Fruit fly (Drosophila melanogaster): ENCODE measurements around the gene CG31272.

Gene CG31272

dm6 chr3R:10782167-10782566 lies 23.0 kb upstream of the CG31272 start, which contains the start of gene CG42633 (continued):
- TF ChIP-seq tna (GFP tag; IDR thresholded peaks at IDR 0.05; ENCODE audit: partially characterized antibody) (no peak), H15 (GFP tag; IDR thresholded peaks at IDR 0.05) (no peak)

dm6 chr3R:10780161-10780560 lies 21.0 kb upstream of the CG31272 start:
- TF ChIP-seq CG5180 (GFP tag; optimal IDR thresholded peaks at IDR 0.05): peak; percentile 67
- TF ChIP-seq Ets65A (GFP tag): peak; percentile 69
- TF ChIP-seq salm (tag; optimal IDR thresholded peaks at IDR 0.05): no peak

- TF ChIP-seq Hr78 (GFP tag; optimal IDR thresholded peaks at IDR 0.05) (no peak), CG12236 (GFP tag; optimal IDR thresholded peaks at IDR 0.05) (no peak), Jarid2 (GFP tag; optimal IDR thresholded peaks at IDR 0.05) (no peak), CG12744 (GFP tag; optimal IDR thresholded peaks at IDR 0.05) (no peak), Dad (GFP tag; optimal IDR thresholded peaks at IDR 0.05) (no peak), CrebB (tag; optimal IDR thresholded peaks at IDR 0.05) (no peak), Antp (GFP tag; optimal IDR thresholded peaks at IDR 0.05) (no peak), ranshi (GFP tag; IDR thresholded peaks at IDR 0.05) (no peak), mam (GFP tag; optimal IDR thresholded peaks at IDR 0.05) (no peak)
Observed at dm6 chr3R:10779269-10779668, 20.1 kb upstream of the CG31272 start, which contains the start of gene Desi. TSS of gene Desi (plus strand) at chr3R:10779569.

- TF ChIP-seq sr (GFP tag; IDR thresholded peaks at IDR 0.05): peak; percentile 83; the same call in 2 of the 3 replicates
- peak; percentile 38 for TF ChIP-seq ftz-f1 (GFP tag; optimal IDR thresholded peaks at IDR 0.05)
- TF ChIP-seq ranshi (GFP tag; IDR thresholded peaks at IDR 0.05): no peak
- peak; percentile 90 for TF ChIP-seq sd (tag; optimal IDR thresholded peaks at IDR 0.05)
Observed at dm6 chr3R:10778151-10778550, 19.0 kb upstream of the CG31272 start.

dm6 chr3R:10777274-10777673 lies 18.1 kb upstream of the CG31272 start, which contains the start of the genes CG45076, CG45078 and fau:
TSS of gene CG45076 (minus strand) at chr3R:10777374.
TSS of gene CG45078 (minus strand) at chr3R:10777374.
TSS of gene fau (minus strand) at chr3R:10777374.
- TF ChIP-seq CG2199 (GFP tag; IDR thresholded peaks at IDR 0.05): 0 out of 3 replicates have a peak, but pooled peaks have one; percentile 11
- no peak for TF ChIP-seq CG16813 (GFP tag; IDR thresholded peaks at IDR 0.05; ENCODE audit: partially characterized antibody)
- TF ChIP-seq Pdp1 (GFP tag; optimal IDR thresholded peaks at IDR 0.05): peak in 1 of 2 experiments; percentile 47
- TF ChIP-seq Camta (GFP tag; optimal IDR thresholded peaks at IDR 0.05): no peak
- TF ChIP-seq CG4424 (GFP tag; optimal IDR thresholded peaks at IDR 0.05): no peak
- TF ChIP-seq kah (GFP tag; optimal IDR thresholded peaks at IDR 0.05): no peak
- TF ChIP-seq Trl (optimal IDR thresholded peaks at IDR 0.05): peak in 1 of 2 experiments; percentile 42
- no peak for TF ChIP-seq Trl (GFP tag; optimal IDR thresholded peaks at IDR 0.05)
- no peak for TF ChIP-seq odd (GFP tag; optimal IDR thresholded peaks at IDR 0.05)
- TF ChIP-seq E2f1 (GFP tag; IDR thresholded peaks at IDR 0.05): no peak
- TF ChIP-seq ash1 (GFP tag; optimal IDR thresholded peaks at IDR 0.05): no peak
- TF ChIP-seq CG31365 (tag; optimal IDR thresholded peaks at IDR 0.05): no peak
- TF ChIP-seq H2.0 (GFP tag; IDR thresholded peaks at IDR 0.05): no peak
- no peak for TF ChIP-seq CG34376 (GFP tag; optimal IDR thresholded peaks at IDR 0.05)
- TF ChIP-seq CG11695 (GFP tag; IDR thresholded peaks at IDR 0.05): 0 out of 3 replicates have a peak, but pooled peaks have one; percentile 7
- TF ChIP-seq C15 (GFP tag; IDR thresholded peaks at IDR 0.05): 0 out of 3 replicates have a peak, but pooled peaks have one; percentile 52
- TF ChIP-seq BEAF-32 (GFP tag; optimal IDR thresholded peaks at IDR 0.05): no peak
- no peak for TF ChIP-seq CG10462 (GFP tag; optimal IDR thresholded peaks at IDR 0.05)
- 0 out of 3 replicates have a peak, but pooled peaks have one; percentile 27 for TF ChIP-seq CG34224 (GFP tag; IDR thresholded peaks at IDR 0.05; ENCODE audit: partially characterized antibody)
- no peak for TF ChIP-seq abd-A (tag; optimal IDR thresholded peaks at IDR 0.05)
- TF ChIP-seq CG4328 (GFP tag; optimal IDR thresholded peaks at IDR 0.05): no peak
- TF ChIP-seq Opbp (GFP tag; IDR thresholded peaks at IDR 0.05; ENCODE audit: partially characterized antibody): no peak
- TF ChIP-seq CG12769 (tag; optimal IDR thresholded peaks at IDR 0.05): peak; percentile 33
- no peak for TF ChIP-seq CG1024 (GFP tag; IDR thresholded peaks at IDR 0.05)

Data from whole organism, embryonic.